Worm (Caenorhabditis elegans): Measurements from ENCODE around the gene pro-1.

- no peak for TF ChIP-seq ets-7 (tag; optimal IDR thresholded peaks at IDR 0.05)
- TF ChIP-seq hmg-4 (GFP tag; optimal IDR thresholded peaks at IDR 0.05) = no peak
- TF ChIP-seq sea-1 (GFP tag; conservative IDR thresholded peaks at IDR 0.05) = no peak
- TF ChIP-seq ceh-13 (GFP tag; optimal IDR thresholded peaks at IDR 0.05) = no peak
- TF ChIP-seq F13C5.2 (tag; optimal IDR thresholded peaks at IDR 0.05) = no peak
- TF ChIP-seq ama-1 (optimal IDR thresholded peaks at IDR 0.05) = no peak
These were observed 18.2 kb downstream of the pro-1 start, which contains the start of gene F59B10.5 for ce11 chrII:10523583-10523982.
